Fruit fly (Drosophila melanogaster) whole organism, embryonic: Measurements from ENCODE around the gene msn.

Source experiments
- Blimp-1 ChIP-seq: fragments of 200-800 bp; sonication (Bioruptor generic); optimal IDR thresholded peaks from 3 replicates; lab custom pipeline; 2018; ENCODE audit warnings: missing biosample characterization, missing genetic modification characterization, mild to moderate bottlenecking, moderate library complexity, missing genetic modification reagents
- BtbVII ChIP-seq: fragments of 200-800 bp; sonication (Bioruptor generic); optimal IDR thresholded peaks from 3 replicates; lab custom pipeline; 2017; ENCODE audit warnings: missing biosample characterization, mild to moderate bottlenecking, missing genetic modification characterization
- CG10321 ChIP-seq: fragments of 200-800 bp; sonication (Bioruptor generic); IDR thresholded peaks from 2 replicates; pipeline ENCODE4 v1.3.6; 2022; ENCODE audit warnings: missing biosample characterization, missing genetic modification characterization
- CG10543 ChIP-seq: fragments of 200-800 bp; sonication (Bioruptor generic); optimal IDR thresholded peaks from 3 replicates; lab custom pipeline; 2017; ENCODE audit warnings: missing biosample characterization, mild to moderate bottlenecking, missing genetic modification characterization, moderate library complexity
- CG12659 ChIP-seq: fragments of 200-800 bp; sonication (Bioruptor generic); optimal IDR thresholded peaks from 3 replicates; lab custom pipeline; 2017; ENCODE audit warnings: mild to moderate bottlenecking, missing biosample characterization, missing genetic modification reagents, missing genetic modification characterization
- CG12769 ChIP-seq: fragments of 200-800 bp; sonication (Bioruptor generic); optimal IDR thresholded peaks from 2 replicates; lab custom pipeline; 2019; ENCODE audit warnings: missing biosample characterization, mild to moderate bottlenecking, missing genetic modification characterization, moderate library complexity
- CG13624 ChIP-seq: fragments of 200-800 bp; sonication (Bioruptor generic); optimal IDR thresholded peaks from 2 replicates; lab custom pipeline; 2016; ENCODE audit warnings: missing biosample characterization, missing genetic modification characterization
- CG16863 ChIP-seq: fragments of 200-800 bp; sonication (Bioruptor generic); optimal IDR thresholded peaks from 3 replicates; lab custom pipeline; 2016; ENCODE audit warnings: missing biosample characterization, missing genetic modification characterization
- CG18764 ChIP-seq: fragments of 200-800 bp; sonication (Bioruptor generic); optimal IDR thresholded peaks from 3 replicates; lab custom pipeline; 2016; ENCODE audit warnings: missing biosample characterization, missing genetic modification characterization
- CG31388 ChIP-seq: fragments of 200-800 bp; sonication (Bioruptor generic); optimal IDR thresholded peaks from 2 replicates; lab custom pipeline; 2016; ENCODE audit warnings: missing biosample characterization, missing genetic modification characterization
- CG3838 ChIP-seq: fragments of 200-800 bp; sonication (Bioruptor generic); optimal IDR thresholded peaks from 3 replicates; lab custom pipeline; 2016; ENCODE audit warnings: missing biosample characterization, missing genetic modification characterization
- CG4328 ChIP-seq: fragments of 200-800 bp; sonication (Bioruptor generic); optimal IDR thresholded peaks from 3 replicates; lab custom pipeline; 2017; ENCODE audit warnings: missing biosample characterization, missing genetic modification reagents, missing genetic modification characterization
- CG6175 ChIP-seq: fragments of 200-800 bp; sonication (Bioruptor generic); IDR thresholded peaks from 3 replicates; pipeline ENCODE4 v1.3.6; 2022; ENCODE audit warnings: missing biosample characterization, missing genetic modification characterization
- CG6254 ChIP-seq: fragments of 200-800 bp; sonication (Bioruptor generic); optimal IDR thresholded peaks from 3 replicates; lab custom pipeline; 2017; ENCODE audit warnings: mild to moderate bottlenecking, missing biosample characterization, missing genetic modification reagents, missing genetic modification characterization
- CG6791 ChIP-seq: fragments of 200-800 bp; sonication (Bioruptor generic); IDR thresholded peaks from 3 replicates; pipeline ENCODE4 v1.3.6; 2022; ENCODE audit warnings: missing biosample characterization, missing genetic modification characterization; ENCODE audit not compliant: partially characterized antibody
- CG8478 ChIP-seq: fragments of >200 bp; optimal IDR thresholded peaks from 2 replicates; lab custom pipeline; 2018
- CG8944 ChIP-seq: fragments of 200-800 bp; sonication (Bioruptor generic); optimal IDR thresholded peaks from 3 replicates; lab custom pipeline; 2016; ENCODE audit warnings: missing biosample characterization, missing genetic modification characterization
- CG9215 ChIP-seq: fragments of 200-800 bp; sonication (Bioruptor generic); IDR thresholded peaks from 2 replicates; pipeline ENCODE4 v1.3.6; 2022; ENCODE audit warnings: missing biosample characterization, missing genetic modification characterization
- CG9932 ChIP-seq: fragments of 200-800 bp; sonication (Bioruptor generic); IDR thresholded peaks from 2 replicates; pipeline ENCODE4 v1.3.6; 2022; ENCODE audit warnings: missing biosample characterization, missing genetic modification characterization
- CHES-1-like ChIP-seq: fragments of 200-800 bp; sonication (Bioruptor generic); optimal IDR thresholded peaks from 2 replicates; lab custom pipeline; 2016; ENCODE audit warnings: missing biosample characterization, missing genetic modification characterization
- CrebB ChIP-seq: fragments of 200-800 bp; sonication (Bioruptor generic); optimal IDR thresholded peaks from 3 replicates; lab custom pipeline; 2018; ENCODE audit warnings: missing biosample characterization, mild to moderate bottlenecking, missing genetic modification characterization
- Fer1 ChIP-seq: fragments of 200-800 bp; sonication (Bioruptor generic); optimal IDR thresholded peaks from 2 replicates; lab custom pipeline; 2017; ENCODE audit warnings: missing biosample characterization, mild to moderate bottlenecking, missing genetic modification characterization
- Fer2 ChIP-seq: fragments of 200-800 bp; sonication (Bioruptor generic); optimal IDR thresholded peaks from 2 replicates; lab custom pipeline; 2018; ENCODE audit warnings: missing biosample characterization, mild to moderate bottlenecking, missing genetic modification characterization, moderate library complexity
- Gsc ChIP-seq: fragments of 200-800 bp; sonication (Bioruptor generic); IDR thresholded peaks from 2 replicates; pipeline ENCODE4 v1.3.6; 2022; ENCODE audit warnings: missing biosample characterization, missing genetic modification characterization
- HLHmδ ChIP-seq: fragments of 200-800 bp; sonication (Bioruptor generic); optimal IDR thresholded peaks from 2 replicates; lab custom pipeline; 2018; ENCODE audit warnings: missing biosample characterization, mild to moderate bottlenecking, missing genetic modification characterization, moderate library complexity
- Hsf ChIP-seq: fragments of 200-800 bp; sonication (Bioruptor generic); optimal IDR thresholded peaks from 3 replicates; lab custom pipeline; 2016; ENCODE audit warnings: missing biosample characterization, missing genetic modification characterization
- Lpt ChIP-seq: fragments of >200 bp; optimal IDR thresholded peaks from 2 replicates; lab custom pipeline; 2018; ENCODE audit warnings: missing biosample characterization, missing genetic modification characterization
- Rfx ChIP-seq: fragments of 200-800 bp; sonication (Bioruptor generic); IDR thresholded peaks from 2 replicates; pipeline ENCODE4 v1.3.6; 2022; ENCODE audit warnings: missing biosample characterization, missing genetic modification characterization
- Six4 ChIP-seq: fragments of 200-800 bp; sonication (Bioruptor generic); optimal IDR thresholded peaks from 2 replicates; lab custom pipeline; 2016; ENCODE audit warnings: missing biosample characterization, missing genetic modification characterization
- Sox102F ChIP-seq: fragments of 200-800 bp; sonication (Bioruptor generic); optimal IDR thresholded peaks from 2 replicates; lab custom pipeline; 2018; ENCODE audit warnings: missing biosample characterization, mild to moderate bottlenecking, missing genetic modification characterization, moderate library complexity
- Sry-δ ChIP-seq: fragments of 200-800 bp; sonication (Bioruptor generic); optimal IDR thresholded peaks from 2 replicates; lab custom pipeline; 2016; ENCODE audit warnings: missing biosample characterization, missing genetic modification characterization
- Trl ChIP-seq, 3 experiments: fragments of >200 bp in 2 of 3; fragments of 200-800 bp in 1 of 3; sonication (Bioruptor generic) in 1 of 3; optimal IDR thresholded peaks; 2 replicates in 1 of 3; 3 replicates in 2 of 3; lab custom pipeline; 2016 to 2017; ENCODE audit warnings: missing biosample characterization in 1 of 3, missing genetic modification characterization in 1 of 3
- YL-1 ChIP-seq: fragments of 200-800 bp; sonication (Bioruptor generic); optimal IDR thresholded peaks from 3 replicates; lab custom pipeline; 2017; ENCODE audit warnings: missing biosample characterization, mild to moderate bottlenecking, missing genetic modification characterization
- ap ChIP-seq: fragments of 200-800 bp; sonication (Bioruptor generic); IDR thresholded peaks from 2 replicates; pipeline ENCODE4 v1.3.6; 2022; ENCODE audit warnings: missing biosample characterization, missing genetic modification characterization
- cas ChIP-seq: fragments of 200-800 bp; sonication (Bioruptor generic); IDR thresholded peaks from 2 replicates; pipeline ENCODE4 v1.3.6; 2022; ENCODE audit warnings: missing biosample characterization, missing genetic modification characterization
- dan ChIP-seq: fragments of 200-800 bp; sonication (Bioruptor generic); IDR thresholded peaks from 2 replicates; pipeline ENCODE4 v1.3.6; 2022; ENCODE audit warnings: missing biosample characterization, missing genetic modification characterization
- eve ChIP-seq, 2 experiments: fragments of >200 bp; optimal IDR thresholded peaks; 2 replicates each; lab custom pipeline; 2017; ENCODE audit warnings: missing biosample characterization in 2 of 2, missing genetic modification characterization in 2 of 2
- eyg ChIP-seq: fragments of 200-800 bp; sonication (Bioruptor generic); optimal IDR thresholded peaks from 3 replicates; lab custom pipeline; 2016; ENCODE audit warnings: missing biosample characterization, missing genetic modification characterization
- ftz-f1 ChIP-seq: fragments of 200-800 bp; sonication (Bioruptor generic); optimal IDR thresholded peaks from 2 replicates; lab custom pipeline; 2016; ENCODE audit warnings: missing biosample characterization, missing genetic modification characterization
- nerfin-2 ChIP-seq: fragments of 200-800 bp; sonication (Bioruptor generic); IDR thresholded peaks from 2 replicates; pipeline ENCODE4 v1.3.6; 2022; ENCODE audit warnings: missing biosample characterization, missing genetic modification characterization; ENCODE audit not compliant: partially characterized antibody
- pita ChIP-seq: fragments of 200-800 bp; sonication (Bioruptor generic); optimal IDR thresholded peaks from 2 replicates; lab custom pipeline; 2017; ENCODE audit warnings: missing biosample characterization, mild to moderate bottlenecking, missing genetic modification characterization
- pum ChIP-seq: fragments of 200-800 bp; sonication (Bioruptor generic); optimal IDR thresholded peaks from 2 replicates; lab custom pipeline; 2016; ENCODE audit warnings: missing biosample characterization, missing genetic modification characterization
- repo ChIP-seq: fragments of 200-800 bp; sonication (Bioruptor generic); optimal IDR thresholded peaks from 2 replicates; lab custom pipeline; 2016; ENCODE audit warnings: missing biosample characterization, missing genetic modification characterization
- row ChIP-seq: fragments of 200-800 bp; sonication (Bioruptor generic); IDR thresholded peaks from 3 replicates; pipeline ENCODE4 v1.3.6; 2022; ENCODE audit warnings: missing biosample characterization, missing genetic modification characterization
- salm ChIP-seq: fragments of 200-800 bp; sonication (Bioruptor generic); optimal IDR thresholded peaks from 2 replicates; lab custom pipeline; 2018; ENCODE audit warnings: missing biosample characterization, mild to moderate bottlenecking, missing genetic modification characterization
- sr ChIP-seq: fragments of 200-800 bp; sonication (Bioruptor generic); IDR thresholded peaks from 3 replicates; pipeline ENCODE4 v1.3.6; 2022; ENCODE audit warnings: missing biosample characterization, missing genetic modification characterization
- tin ChIP-seq: fragments of 200-800 bp; sonication (Bioruptor generic); optimal IDR thresholded peaks from 3 replicates; lab custom pipeline; 2016; ENCODE audit warnings: missing biosample characterization, missing genetic modification characterization
- tio ChIP-seq: fragments of 200-800 bp; sonication (Bioruptor generic); optimal IDR thresholded peaks from 2 replicates; lab custom pipeline; 2017; ENCODE audit warnings: missing biosample characterization, missing genetic modification characterization, inconsistent platforms
- tll ChIP-seq, 2 experiments: fragments of 200-800 bp in 1 of 2; fragments of >200 bp in 1 of 2; sonication (Bioruptor generic) in 1 of 2; optimal IDR thresholded peaks; 2 replicates each; lab custom pipeline; 2017 to 2019; ENCODE audit warnings: missing biosample characterization in 2 of 2, missing genetic modification characterization in 2 of 2, mild to moderate bottlenecking in 1 of 2, moderate library complexity in 1 of 2

Gene msn

DNA sequence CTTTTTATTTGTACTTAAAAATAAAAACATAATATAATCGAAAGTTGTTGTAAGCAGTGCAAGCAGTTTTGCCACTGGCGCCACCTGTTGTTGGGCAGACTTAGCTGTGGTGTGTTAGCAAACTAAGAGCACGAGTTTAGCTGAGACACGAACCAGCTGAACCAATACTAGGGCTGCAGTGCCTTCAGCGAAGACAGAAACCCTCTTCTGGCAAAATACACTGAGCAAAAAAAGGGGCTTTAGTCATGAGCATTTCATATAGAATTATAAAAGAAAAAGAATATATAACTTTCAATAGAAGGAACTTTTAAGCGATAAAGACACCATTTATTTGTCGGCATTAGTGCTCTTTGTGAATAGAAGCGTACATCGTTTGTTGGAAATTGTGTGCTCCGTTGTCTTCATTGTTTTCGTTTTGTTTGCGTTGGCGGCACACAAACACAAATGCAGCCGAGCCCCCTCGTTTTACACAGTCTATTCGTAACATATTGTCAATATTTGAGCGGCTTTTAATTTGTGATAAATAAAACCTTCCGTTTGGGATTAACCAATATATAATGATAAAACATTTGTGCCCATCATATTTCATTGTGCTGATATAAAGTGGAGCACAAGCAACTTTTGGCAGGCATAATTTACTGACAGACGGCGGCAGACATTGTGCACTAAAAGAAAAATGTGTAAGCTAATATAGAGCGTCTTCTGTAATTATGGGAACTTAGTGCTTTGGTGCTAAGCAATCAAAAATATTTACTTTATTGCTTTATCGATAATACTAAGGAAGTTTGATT lies 54.8 kb downstream of the msn start (continued):
- peak; percentile 75 for TF ChIP-seq CG10543 (GFP tag; lab: Kevin White, UChicago)
- peak; percentile 91 for TF ChIP-seq pita (GFP tag; lab: Kevin White, UChicago)
- peak; percentile 23 for TF ChIP-seq repo (GFP tag; lab: Kevin White, UChicago)
- TF ChIP-seq HLHmδ (GFP tag; lab: Kevin White, UChicago), result peak; percentile 59
- peak; percentile 68 for TF ChIP-seq YL-1 (GFP tag; lab: Kevin White, UChicago)
- no peak for TF ChIP-seq nerfin-2 (GFP tag; lab: Robert Waterston, UW)
- peak; percentile 66 for TF ChIP-seq tin (GFP tag; lab: Kevin White, UChicago)
- peak; percentile 46 for TF ChIP-seq row (GFP tag; lab: Robert Waterston, UW)
- no peak for TF ChIP-seq CG4328 (GFP tag; lab: Kevin White, UChicago)
- peak; percentile 81 for TF ChIP-seq Blimp-1 (GFP tag; lab: Kevin White, UChicago)
- no peak for TF ChIP-seq eyg
- peak; percentile 51 for TF ChIP-seq CG6254 (GFP tag; lab: Kevin White, UChicago)
- peak; percentile 88 for TF ChIP-seq CG8478 (lab: Kevin White, UChicago)
- TF ChIP-seq eve (GFP tag; optimal IDR thresholded peaks at IDR 0.05; lab: Kevin White, UChicago), result peak in 1 of 2 experiments; percentile 86
- TF ChIP-seq Fer1, result peak; percentile 82
- peak; percentile 71 for TF ChIP-seq Hsf (GFP tag; lab: Kevin White, UChicago)
- TF ChIP-seq Sry-δ (GFP tag; lab: Kevin White, UChicago), result peak; percentile 35
- TF ChIP-seq CG3838, result peak; percentile 58
- TF ChIP-seq CG8944 (GFP tag; lab: Kevin White, UChicago), result peak; percentile 51
- TF ChIP-seq CG12659 (GFP tag; lab: Kevin White, UChicago), result peak; percentile 66
- peak; percentile 59 for TF ChIP-seq ap (GFP tag; lab: Robert Waterston, UW)
- TF ChIP-seq CG9932 (GFP tag; lab: Robert Waterston, UW), result peak; percentile 86
- no peak for TF ChIP-seq Fer2
- peak; percentile 91 for TF ChIP-seq Rfx (GFP tag; lab: Robert Waterston, UW)
- peak; percentile 75 for TF ChIP-seq cas (GFP tag; lab: Robert Waterston, UW)
- no peak for TF ChIP-seq Trl (optimal IDR thresholded peaks at IDR 0.05; lab: Kevin White, UChicago)
- TF ChIP-seq Trl (GFP tag; optimal IDR thresholded peaks at IDR 0.05; lab: Kevin White, UChicago), result peak; percentile 43
- TF ChIP-seq BtbVII, result peak; percentile 82
- TF ChIP-seq Six4 (GFP tag; lab: Kevin White, UChicago), result peak; percentile 23
- peak; percentile 25 for TF ChIP-seq CG12769 (tag; lab: Kevin White, UChicago)
- TF ChIP-seq CG31388 (GFP tag; lab: Kevin White, UChicago), result peak; percentile 44
- TF ChIP-seq ftz-f1 (GFP tag; lab: Kevin White, UChicago), result peak; percentile 16
- no peak for TF ChIP-seq tll (GFP tag; optimal IDR thresholded peaks at IDR 0.05; lab: Kevin White, UChicago)
- TF ChIP-seq CG10321, result peak; percentile 55; the same call in 1 of the 2 replicates
- peak; percentile 66 for TF ChIP-seq Sox102F (GFP tag; lab: Kevin White, UChicago)
- TF ChIP-seq CHES-1-like (GFP tag; lab: Kevin White, UChicago), result no peak
- no peak for TF ChIP-seq dan
- TF ChIP-seq salm (tag; lab: Kevin White, UChicago), result peak; percentile 82
- TF ChIP-seq sr (GFP tag; lab: Robert Waterston, UW), result peak; percentile 81
- peak; percentile 79 for TF ChIP-seq CrebB (tag; lab: Kevin White, UChicago)
- TF ChIP-seq CG13624 (GFP tag; lab: Kevin White, UChicago), result peak; percentile 55
- TF ChIP-seq CG6175 (GFP tag; lab: Robert Waterston, UW), result peak; percentile 54; the same call in 1 of the 3 replicates
- TF ChIP-seq CG18764 (GFP tag; lab: Kevin White, UChicago), result peak; percentile 60
- TF ChIP-seq Gsc (GFP tag; lab: Robert Waterston, UW), result no peak
- TF ChIP-seq tio (GFP tag; lab: Kevin White, UChicago), result peak; percentile 20
- TF ChIP-seq Lpt (GFP tag; lab: Kevin White, UChicago), result no peak
- no peak for TF ChIP-seq CG16863 (GFP tag; lab: Kevin White, UChicago)
- TF ChIP-seq CG9215, result peak; percentile 63
- TF ChIP-seq pum (GFP tag; lab: Kevin White, UChicago), result peak; percentile 14
- no peak for TF ChIP-seq CG6791 (GFP tag; lab: Robert Waterston, UW)
